Fruit fly (Drosophila melanogaster) whole organism, embryonic: ENCODE measurements around the gene CG4393.

ENCODE experiments used
- Aef1 ChIP-seq: fragments of 200-800 bp; sonication (Bioruptor generic); IDR thresholded peaks from 3 replicates; pipeline ENCODE4 v1.3.6; 2022; ENCODE audit warnings: missing biosample characterization, missing genetic modification characterization
- CG10147 ChIP-seq: fragments of 200-800 bp; sonication (Bioruptor generic); optimal IDR thresholded peaks from 2 replicates; lab custom pipeline; 2019; ENCODE audit warnings: missing biosample characterization, mild to moderate bottlenecking, missing genetic modification characterization, moderate library complexity
- CG1024 ChIP-seq: fragments of 200-800 bp; sonication (Bioruptor generic); IDR thresholded peaks from 2 replicates; pipeline ENCODE4 v1.3.6; 2022; ENCODE audit warnings: missing biosample characterization, missing genetic modification characterization
- CG10366 ChIP-seq: fragments of 200-800 bp; sonication (Bioruptor generic); IDR thresholded peaks from 2 replicates; pipeline ENCODE4 v1.3.6; 2022; ENCODE audit warnings: missing biosample characterization, missing genetic modification characterization
- CG10979 ChIP-seq: fragments of 200-800 bp; sonication (Bioruptor generic); optimal IDR thresholded peaks from 2 replicates; lab custom pipeline; 2018; ENCODE audit warnings: missing biosample characterization, mild to moderate bottlenecking, missing genetic modification characterization, moderate library complexity
- CG12236 ChIP-seq: fragments of 200-800 bp; sonication (Bioruptor generic); optimal IDR thresholded peaks from 2 replicates; lab custom pipeline; 2016; ENCODE audit warnings: missing biosample characterization, missing genetic modification characterization
- CG12391 ChIP-seq: fragments of 200-800 bp; sonication (Bioruptor generic); optimal IDR thresholded peaks from 3 replicates; lab custom pipeline; 2018; ENCODE audit warnings: missing biosample characterization, mild to moderate bottlenecking, missing genetic modification characterization, moderate library complexity
- CG13296 ChIP-seq: fragments of 200-800 bp; sonication (Bioruptor generic); optimal IDR thresholded peaks from 3 replicates; lab custom pipeline; 2018; ENCODE audit warnings: missing biosample characterization, mild to moderate bottlenecking, missing genetic modification characterization
- CG14710 ChIP-seq: fragments of 200-800 bp; sonication (Bioruptor generic); optimal IDR thresholded peaks from 3 replicates; lab custom pipeline; 2019; ENCODE audit warnings: missing biosample characterization, mild to moderate bottlenecking, missing genetic modification characterization, moderate library complexity
- CG1529 ChIP-seq: fragments of 200-800 bp; sonication (Bioruptor generic); optimal IDR thresholded peaks from 3 replicates; lab custom pipeline; 2018; ENCODE audit warnings: missing biosample characterization, missing genetic modification characterization
- CG1602 ChIP-seq: fragments of 200-800 bp; sonication (Bioruptor generic); optimal IDR thresholded peaks from 3 replicates; lab custom pipeline; 2016; ENCODE audit warnings: missing biosample characterization, missing genetic modification characterization
- CG16779 ChIP-seq: fragments of 200-800 bp; sonication (Bioruptor generic); IDR thresholded peaks from 2 replicates; pipeline ENCODE4 v1.3.6; 2022; ENCODE audit warnings: missing biosample characterization, missing genetic modification characterization
- CG16863 ChIP-seq: fragments of 200-800 bp; sonication (Bioruptor generic); optimal IDR thresholded peaks from 3 replicates; lab custom pipeline; 2016; ENCODE audit warnings: missing biosample characterization, missing genetic modification characterization
- CG2202 ChIP-seq: fragments of 200-800 bp; sonication (Bioruptor generic); optimal IDR thresholded peaks from 2 replicates; lab custom pipeline; 2018; ENCODE audit warnings: missing biosample characterization, mild to moderate bottlenecking, missing genetic modification characterization
- CG3281 ChIP-seq: fragments of 200-800 bp; sonication (Bioruptor generic); optimal IDR thresholded peaks from 3 replicates; lab custom pipeline; 2017; ENCODE audit warnings: missing biosample characterization, mild to moderate bottlenecking, missing genetic modification characterization
- CG4854 ChIP-seq: fragments of 200-800 bp; sonication (Bioruptor generic); optimal IDR thresholded peaks from 2 replicates; lab custom pipeline; 2016; ENCODE audit warnings: missing biosample characterization, missing genetic modification characterization, inconsistent platforms
- CG6654 ChIP-seq: fragments of 200-800 bp; sonication (Bioruptor generic); optimal IDR thresholded peaks from 2 replicates; lab custom pipeline; 2017; ENCODE audit warnings: missing biosample characterization, mild to moderate bottlenecking, missing genetic modification characterization
- CG7271 ChIP-seq: fragments of 200-800 bp; sonication (Bioruptor generic); optimal IDR thresholded peaks from 2 replicates; lab custom pipeline; 2018; ENCODE audit warnings: missing biosample characterization, mild to moderate bottlenecking, missing genetic modification characterization, moderate library complexity
- CG7556 ChIP-seq: fragments of 200-800 bp; sonication (Bioruptor generic); optimal IDR thresholded peaks from 2 replicates; lab custom pipeline; 2017; ENCODE audit warnings: missing biosample characterization, mild to moderate bottlenecking, missing genetic modification characterization
- CG7786 ChIP-seq: fragments of 200-800 bp; sonication (Bioruptor generic); optimal IDR thresholded peaks from 2 replicates; lab custom pipeline; 2016; ENCODE audit warnings: missing biosample characterization, missing genetic modification characterization
- CG8290 ChIP-seq, 3 experiments: fragments of 200-800 bp; sonication (Bioruptor generic); optimal IDR thresholded peaks; 2 replicates each; lab custom pipeline; 2016 to 2019; ENCODE audit warnings: missing biosample characterization in 3 of 3, missing genetic modification characterization in 3 of 3, mild to moderate bottlenecking in 2 of 3, moderate library complexity in 1 of 3
- CHES-1-like ChIP-seq: fragments of 200-800 bp; sonication (Bioruptor generic); optimal IDR thresholded peaks from 2 replicates; lab custom pipeline; 2016; ENCODE audit warnings: missing biosample characterization, missing genetic modification characterization
- Gug ChIP-seq: fragments of 200-800 bp; sonication (Bioruptor generic); IDR thresholded peaks from 4 replicates; pipeline ENCODE4 v1.3.6; 2022; ENCODE audit warnings: missing biosample characterization, missing genetic modification characterization
- HLH3B ChIP-seq: fragments of 200-800 bp; sonication (Bioruptor generic); IDR thresholded peaks from 2 replicates; pipeline ENCODE4 v1.3.6; 2022; ENCODE audit warnings: missing biosample characterization, missing genetic modification characterization
- HLHmδ ChIP-seq: fragments of 200-800 bp; sonication (Bioruptor generic); optimal IDR thresholded peaks from 2 replicates; lab custom pipeline; 2018; ENCODE audit warnings: missing biosample characterization, mild to moderate bottlenecking, missing genetic modification characterization, moderate library complexity
- Lhr ChIP-seq: fragments of 200-800 bp; sonication (Bioruptor generic); optimal IDR thresholded peaks from 3 replicates; lab custom pipeline; 2017; ENCODE audit warnings: mild to moderate bottlenecking, missing biosample characterization, missing genetic modification reagents, missing genetic modification characterization
- Med ChIP-seq: fragments of 200-800 bp; sonication (Bioruptor generic); peaks from one replicate; lab custom pipeline; 2016; ENCODE audit warnings: missing biosample characterization, missing genetic modification characterization, mild to moderate bottlenecking, inconsistent platforms, moderate library complexity
- Mrtf ChIP-seq: fragments of 200-800 bp; sonication (Bioruptor generic); IDR thresholded peaks from 3 replicates; pipeline ENCODE4 v1.3.6; 2022; ENCODE audit warnings: missing biosample characterization, missing genetic modification characterization
- NK7.1 ChIP-seq: fragments of 200-800 bp; sonication (Bioruptor generic); optimal IDR thresholded peaks from 3 replicates; lab custom pipeline; 2016; ENCODE audit warnings: missing biosample characterization, missing genetic modification characterization
- Pdp1 ChIP-seq, 2 experiments: fragments of 200-800 bp; sonication (Bioruptor generic); optimal IDR thresholded peaks; 3 replicates each; lab custom pipeline; 2016; ENCODE audit warnings: missing biosample characterization in 2 of 2, missing genetic modification characterization in 2 of 2, mild to moderate bottlenecking in 1 of 2, moderate library complexity in 1 of 2
- Rx ChIP-seq: fragments of 200-800 bp; sonication (Bioruptor generic); IDR thresholded peaks from 2 replicates; pipeline ENCODE4 v1.3.6; 2022; ENCODE audit warnings: missing biosample characterization, missing genetic modification characterization
- Sox102F ChIP-seq: fragments of 200-800 bp; sonication (Bioruptor generic); optimal IDR thresholded peaks from 2 replicates; lab custom pipeline; 2018; ENCODE audit warnings: missing biosample characterization, mild to moderate bottlenecking, missing genetic modification characterization, moderate library complexity
- Taf1 ChIP-seq: fragments of 200-800 bp; sonication (Bioruptor generic); IDR thresholded peaks from 2 replicates; pipeline ENCODE4 v1.3.6; 2022; ENCODE audit warnings: missing biosample characterization, missing genetic modification characterization
- al ChIP-seq: fragments of 200-800 bp; sonication (Bioruptor generic); IDR thresholded peaks from 2 replicates; pipeline ENCODE4 v1.3.6; 2022; ENCODE audit warnings: missing biosample characterization, missing genetic modification characterization
- chinmo ChIP-seq: fragments of 200-800 bp; sonication (Bioruptor generic); IDR thresholded peaks from 4 replicates; pipeline ENCODE4 v1.3.6; 2022; ENCODE audit warnings: missing biosample characterization, missing genetic modification characterization; ENCODE audit not compliant: partially characterized antibody
- crol ChIP-seq: fragments of 200-800 bp; sonication (Bioruptor generic); IDR thresholded peaks from 2 replicates; pipeline ENCODE4 v1.3.6; 2022; ENCODE audit warnings: missing biosample characterization, missing genetic modification characterization
- dysf ChIP-seq: fragments of 200-800 bp; sonication (Bioruptor generic); IDR thresholded peaks from 3 replicates; pipeline ENCODE4 v1.3.6; 2022; ENCODE audit warnings: missing biosample characterization, missing genetic modification characterization
- esg ChIP-seq: fragments of 200-800 bp; sonication (Bioruptor generic); conservative IDR thresholded peaks from 2 replicates; pipeline ENCODE4 v1.3.6; 2022; ENCODE audit warnings: missing biosample characterization, missing genetic modification characterization
- gsb-n ChIP-seq: fragments of 200-800 bp; sonication (Bioruptor generic); optimal IDR thresholded peaks from 3 replicates; lab custom pipeline; 2018; ENCODE audit warnings: missing biosample characterization, mild to moderate bottlenecking, missing genetic modification characterization
- lilli ChIP-seq: fragments of 200-800 bp; sonication (Bioruptor generic); optimal IDR thresholded peaks from 3 replicates; lab custom pipeline; 2016; ENCODE audit warnings: missing biosample characterization, missing genetic modification characterization
- onecut ChIP-seq: fragments of 200-800 bp; sonication (Bioruptor generic); IDR thresholded peaks from 2 replicates; pipeline ENCODE4 v1.3.6; 2022; ENCODE audit warnings: missing biosample characterization, missing genetic modification characterization
- ro ChIP-seq: fragments of 200-800 bp; sonication (Bioruptor generic); IDR thresholded peaks from 2 replicates; pipeline ENCODE4 v1.3.6; 2022; ENCODE audit warnings: missing biosample characterization, missing genetic modification characterization
- sens ChIP-seq: fragments of 200-800 bp; sonication (Bioruptor generic); peaks from one replicate; lab custom pipeline; 2016; ENCODE audit warnings: missing biosample characterization, missing genetic modification characterization
- sim ChIP-seq: fragments of 200-800 bp; sonication (Bioruptor generic); IDR thresholded peaks from 2 replicates; pipeline ENCODE4 v1.3.6; 2022; ENCODE audit warnings: missing biosample characterization, missing genetic modification characterization
- sqz ChIP-seq: fragments of 200-800 bp; sonication (Bioruptor generic); optimal IDR thresholded peaks from 3 replicates; lab custom pipeline; 2018; ENCODE audit warnings: missing biosample characterization, mild to moderate bottlenecking, missing genetic modification characterization
- stwl ChIP-seq: fragments of 200-800 bp; sonication (Bioruptor generic); optimal IDR thresholded peaks from 3 replicates; lab custom pipeline; 2018; ENCODE audit warnings: missing biosample characterization, mild to moderate bottlenecking, missing genetic modification characterization, moderate library complexity
- tap ChIP-seq: fragments of 200-800 bp; optimal IDR thresholded peaks from 3 replicates; lab custom pipeline; 2019; ENCODE audit warnings: missing biosample characterization, mild to moderate bottlenecking, missing genetic modification characterization, moderate library complexity
- tup ChIP-seq: fragments of 200-800 bp; sonication (Bioruptor generic); optimal IDR thresholded peaks from 2 replicates; lab custom pipeline; 2016; ENCODE audit warnings: missing biosample characterization, mild to moderate bottlenecking, missing genetic modification characterization, moderate library complexity
- wdn ChIP-seq: fragments of 200-800 bp; sonication (Bioruptor generic); IDR thresholded peaks from 2 replicates; pipeline ENCODE4 v1.3.6; 2022; ENCODE audit warnings: missing biosample characterization, missing genetic modification characterization
- wor ChIP-seq: fragments of 200-800 bp; sonication (Bioruptor generic); IDR thresholded peaks from 2 replicates; pipeline ENCODE4 v1.3.6; 2022; ENCODE audit warnings: missing biosample characterization, missing genetic modification characterization

CG4393 gene

DNA sequence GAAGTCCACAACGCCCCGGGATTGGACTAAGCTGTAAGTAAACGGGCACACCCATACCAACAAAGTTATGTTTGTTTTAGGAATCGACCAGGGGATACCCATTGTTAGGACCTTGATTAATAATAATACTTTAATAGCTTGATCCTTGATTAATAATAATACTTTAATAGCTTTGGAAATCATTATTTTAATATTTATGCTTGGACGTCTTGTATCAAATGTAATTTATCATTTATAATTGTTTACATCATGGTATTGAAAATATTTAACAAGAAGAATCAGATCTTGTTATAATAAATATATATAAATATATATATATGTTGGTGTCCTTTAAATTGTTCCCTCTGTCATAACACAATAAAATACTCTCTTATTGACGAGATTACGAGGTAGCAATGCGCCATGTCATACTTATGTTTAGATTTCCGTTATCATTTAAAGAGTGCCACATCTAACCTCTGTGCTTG lies 27.6 kb downstream of the CG4393 start (continued):
- TF ChIP-seq al (GFP tag; lab: Robert Waterston, UW) (peak; percentile 70; the same call in 1 of the 2 replicates), CG6654 (peak; percentile 49), tup (GFP tag; lab: Kevin White, UChicago) (peak; percentile 9), chinmo (GFP tag; lab: Robert Waterston, UW) (no peak), Gug (GFP tag; lab: Robert Waterston, UW) (no peak), Mrtf (GFP tag; lab: Robert Waterston, UW) (peak; percentile 47; the same call in 1 of the 3 replicates), CG7271 (tag; lab: Kevin White, UChicago) (peak; percentile 55), wor (GFP tag; lab: Robert Waterston, UW) (peak; percentile 69), HLH3B (GFP tag; lab: Robert Waterston, UW) (peak; percentile 71), Aef1 (GFP tag; lab: Robert Waterston, UW) (peak; percentile 59; the same call in 2 of the 3 replicates), CG14710 (tag; lab: Kevin White, UChicago) (peak; percentile 81), Sox102F (GFP tag; lab: Kevin White, UChicago) (peak; percentile 95), dysf (GFP tag; lab: Robert Waterston, UW) (peak; percentile 88), sens (GFP tag; lab: Kevin White, UChicago) (peak; percentile 74), CG16779 (GFP tag; lab: Robert Waterston, UW) (0 out of 2 replicates have a peak, but pooled peaks have one; percentile 29), sim (GFP tag; lab: Robert Waterston, UW) (peak; percentile 30; the same call in 1 of the 2 replicates), wdn (GFP tag; lab: Robert Waterston, UW) (peak; percentile 56; the same call in 1 of the 2 replicates), Rx (GFP tag; lab: Robert Waterston, UW) (no peak), Pdp1 (GFP tag; optimal IDR thresholded peaks at IDR 0.05; lab: Kevin White, UChicago) (peak in 1 of 2 experiments; percentile 22), onecut (GFP tag; lab: Robert Waterston, UW) (peak; percentile 52), HLHmδ (GFP tag; lab: Kevin White, UChicago) (no peak), ro (peak; percentile 16; the same call in 1 of the 2 replicates), CG10366 (GFP tag; lab: Robert Waterston, UW) (peak; percentile 76), tap (tag; lab: Kevin White, UChicago) (peak; percentile 9), lilli (GFP tag; lab: Kevin White, UChicago) (peak; percentile 56), CG16863 (GFP tag; lab: Kevin White, UChicago) (no peak), CG3281 (GFP tag; lab: Kevin White, UChicago) (peak; percentile 59), CG7556 (peak; percentile 90), sqz (GFP tag; lab: Kevin White, UChicago) (peak; percentile 38), NK7.1 (GFP tag; lab: Kevin White, UChicago) (no peak), CG7786 (GFP tag; lab: Kevin White, UChicago) (no peak), CG1529 (GFP tag; lab: Kevin White, UChicago) (peak; percentile 66), CG12391 (tag; lab: Kevin White, UChicago) (peak; percentile 96), crol (GFP tag; lab: Robert Waterston, UW) (peak; percentile 22; the same call in 1 of the 2 replicates), Taf1 (GFP tag; lab: Robert Waterston, UW) (peak; percentile 65), Med (GFP tag; lab: Kevin White, UChicago) (peak; percentile 73), CG4854 (GFP tag; lab: Kevin White, UChicago) (no peak), CG1602 (GFP tag; lab: Kevin White, UChicago) (peak; percentile 78), gsb-n (tag; lab: Kevin White, UChicago) (peak; percentile 81), CG1024 (peak; percentile 51; the same call in 1 of the 2 replicates), CG2202 (peak; percentile 65), CG13296 (peak; percentile 83), esg (peak; percentile 81), Lhr (GFP tag; lab: Kevin White, UChicago) (peak; percentile 13), CHES-1-like (GFP tag; lab: Kevin White, UChicago) (no peak), CG10979 (tag; lab: Kevin White, UChicago) (peak; percentile 75), CG8290 (GFP tag; optimal IDR thresholded peaks at IDR 0.05; lab: Kevin White, UChicago) (no peak), CG8290 (tag; optimal IDR thresholded peaks at IDR 0.05; lab: Kevin White, UChicago) (peak in 1 of 2 experiments; percentile 72), stwl (tag; lab: Kevin White, UChicago) (no peak), CG12236 (GFP tag; lab: Kevin White, UChicago) (no peak), CG10147 (peak; percentile 85)
